Fruit fly (Drosophila melanogaster): ENCODE data around the gene CG10638.

The CG10638 gene

DNA sequence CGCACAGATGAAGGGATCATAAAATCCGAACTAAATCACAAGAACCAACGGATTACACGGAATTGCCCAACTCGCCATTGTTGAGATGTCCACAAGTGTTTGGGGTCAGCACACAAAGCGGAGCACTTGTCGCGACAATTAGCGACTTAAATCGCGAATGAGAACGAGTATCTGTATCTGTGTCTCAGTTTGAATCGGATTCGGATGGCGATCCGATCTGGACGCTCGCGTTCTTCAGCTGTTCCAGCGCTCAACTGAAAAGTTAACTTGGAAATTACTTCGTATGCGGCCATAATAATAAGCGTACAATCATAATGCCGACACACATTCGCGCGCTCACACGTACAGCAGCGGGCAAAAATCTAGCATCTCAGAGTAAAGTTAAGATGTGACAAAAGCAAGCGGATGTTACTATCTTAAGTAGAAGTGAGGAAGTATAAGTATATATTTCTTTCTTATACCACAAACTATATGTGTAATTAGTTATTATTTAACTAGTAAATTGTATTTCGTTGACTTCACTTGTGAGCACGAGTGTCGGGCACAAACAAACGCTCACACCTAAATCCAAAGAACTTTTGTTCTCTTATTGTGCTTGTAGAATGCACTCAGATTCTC lies 10.6 kb downstream of the CG10638 start, which contains the start of gene CG10660:
Gene CG10660 (minus strand): TSS at position 259 of the 618 bp plus-strand sequence.
- TF ChIP-seq psq (optimal IDR thresholded peaks at IDR 0.05): no peak
- no peak for TF ChIP-seq usp (GFP tag; optimal IDR thresholded peaks at IDR 0.05)
- no peak for TF ChIP-seq pan (optimal IDR thresholded peaks at IDR 0.05)
- no peak for TF ChIP-seq CG8478 (optimal IDR thresholded peaks at IDR 0.05)
- TF ChIP-seq EcR (GFP tag; optimal IDR thresholded peaks at IDR 0.05): no peak
- no peak for TF ChIP-seq Dll (optimal IDR thresholded peaks at IDR 0.05)

dm6 chr3L:12489952-12490351 lies 11.2 kb downstream of the CG10638 start:
- TF ChIP-seq Dll (optimal IDR thresholded peaks at IDR 0.05): peak; percentile 98
- TF ChIP-seq CG8478 (optimal IDR thresholded peaks at IDR 0.05): no peak
- TF ChIP-seq EcR (GFP tag; optimal IDR thresholded peaks at IDR 0.05): peak in 1 of 2 experiments; percentile 16

dm6 chr3L:12486175-12486574 lies 14.9 kb downstream of the CG10638 start:
- TF ChIP-seq EcR (GFP tag; optimal IDR thresholded peaks at IDR 0.05) (no peak), CG8478 (optimal IDR thresholded peaks at IDR 0.05) (no peak), psq (optimal IDR thresholded peaks at IDR 0.05) (no peak)

- no peak for TF ChIP-seq Dll (optimal IDR thresholded peaks at IDR 0.05)
- no peak for TF ChIP-seq EcR (GFP tag; optimal IDR thresholded peaks at IDR 0.05)
- no peak for TF ChIP-seq pan (optimal IDR thresholded peaks at IDR 0.05)
- TF ChIP-seq usp (GFP tag; optimal IDR thresholded peaks at IDR 0.05): no peak
- TF ChIP-seq CG8478 (optimal IDR thresholded peaks at IDR 0.05): no peak
- TF ChIP-seq psq (optimal IDR thresholded peaks at IDR 0.05): no peak
Observed at dm6 chr3L:12484948-12485347, 16.2 kb downstream of the CG10638 start, which contains the start of gene CG10663. TSS of gene CG10663 (minus strand) at chr3L:12485035.

DNA sequence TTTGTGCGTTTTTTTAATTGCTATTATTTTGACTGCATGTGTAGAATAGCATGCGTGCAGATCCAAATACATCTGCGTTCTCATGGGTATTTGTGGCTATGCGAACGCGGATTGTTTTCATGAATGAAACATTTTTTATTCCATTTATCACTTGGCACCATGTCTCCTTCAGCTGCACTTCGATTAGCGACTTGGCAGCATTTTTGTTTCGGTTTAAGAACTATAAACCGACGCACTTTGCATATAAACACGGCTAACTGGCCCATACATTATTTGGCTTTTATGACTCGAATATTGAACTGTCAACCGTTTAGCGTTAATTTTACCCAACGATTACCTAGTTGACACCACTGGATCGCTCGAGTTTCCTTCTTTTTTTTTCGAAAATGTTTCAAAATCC lies 16.6 kb downstream of the CG10638 start:
- no peak for TF ChIP-seq pan (optimal IDR thresholded peaks at IDR 0.05)
- TF ChIP-seq Dll (optimal IDR thresholded peaks at IDR 0.05): no peak
- TF ChIP-seq CG8478 (optimal IDR thresholded peaks at IDR 0.05): no peak
- no peak for TF ChIP-seq EcR (GFP tag; optimal IDR thresholded peaks at IDR 0.05)

DNA sequence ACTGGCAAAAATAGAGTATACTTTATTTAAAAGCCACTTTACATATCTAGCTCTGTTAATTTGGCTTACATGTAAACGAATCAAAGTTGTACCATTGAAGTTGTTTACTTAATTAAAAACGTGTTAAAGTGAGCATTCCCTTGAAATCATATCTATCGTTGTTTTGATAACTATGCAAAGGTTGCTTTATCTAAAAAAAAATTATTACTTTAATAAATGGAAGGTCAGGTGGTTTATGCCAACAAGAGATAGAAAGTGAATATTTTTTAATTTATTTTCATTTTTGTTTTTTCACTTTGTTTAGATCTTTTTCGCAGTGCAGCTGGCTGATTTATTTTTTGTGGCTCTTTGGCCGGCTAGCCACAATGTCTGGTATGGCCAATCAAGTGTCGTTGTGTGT lies 18.2 kb downstream of the CG10638 start:
- TF ChIP-seq usp (GFP tag; optimal IDR thresholded peaks at IDR 0.05): no peak
- TF ChIP-seq pan (optimal IDR thresholded peaks at IDR 0.05): no peak
- TF ChIP-seq CG8478 (optimal IDR thresholded peaks at IDR 0.05): no peak
- no peak for TF ChIP-seq EcR (GFP tag; optimal IDR thresholded peaks at IDR 0.05)
- no peak for TF ChIP-seq psq (optimal IDR thresholded peaks at IDR 0.05)
- TF ChIP-seq Dll (optimal IDR thresholded peaks at IDR 0.05): no peak

DNA sequence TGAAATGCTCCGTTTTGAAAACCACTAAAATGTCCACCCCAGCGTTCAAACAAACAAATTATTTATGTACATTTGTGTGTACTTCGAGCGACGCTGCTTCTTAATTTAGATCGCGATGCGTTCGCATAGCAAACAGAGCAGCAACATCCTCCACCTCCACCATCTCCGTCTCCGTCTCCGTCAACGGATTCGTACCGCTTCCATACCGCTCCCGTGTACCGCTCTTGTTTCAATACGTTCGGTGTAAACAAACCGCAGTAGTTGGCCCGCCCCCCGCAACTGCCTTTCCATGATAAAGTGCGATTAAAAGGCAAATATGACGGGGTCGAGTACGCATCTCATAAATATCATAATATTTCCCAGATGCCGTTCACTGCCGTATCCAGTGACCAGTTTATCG lies 18.9 kb downstream of the CG10638 start, which contains the start of gene CG33725:
Gene CG33725 (plus strand): TSS at position 364 of the 400 bp plus-strand sequence.
- TF ChIP-seq CG8478 (optimal IDR thresholded peaks at IDR 0.05): no peak
- TF ChIP-seq pan (optimal IDR thresholded peaks at IDR 0.05): no peak
- no peak for TF ChIP-seq psq (optimal IDR thresholded peaks at IDR 0.05)
- TF ChIP-seq Dll (optimal IDR thresholded peaks at IDR 0.05): no peak
- TF ChIP-seq usp (GFP tag; optimal IDR thresholded peaks at IDR 0.05): no peak
- no peak for TF ChIP-seq EcR (GFP tag; optimal IDR thresholded peaks at IDR 0.05)

DNA sequence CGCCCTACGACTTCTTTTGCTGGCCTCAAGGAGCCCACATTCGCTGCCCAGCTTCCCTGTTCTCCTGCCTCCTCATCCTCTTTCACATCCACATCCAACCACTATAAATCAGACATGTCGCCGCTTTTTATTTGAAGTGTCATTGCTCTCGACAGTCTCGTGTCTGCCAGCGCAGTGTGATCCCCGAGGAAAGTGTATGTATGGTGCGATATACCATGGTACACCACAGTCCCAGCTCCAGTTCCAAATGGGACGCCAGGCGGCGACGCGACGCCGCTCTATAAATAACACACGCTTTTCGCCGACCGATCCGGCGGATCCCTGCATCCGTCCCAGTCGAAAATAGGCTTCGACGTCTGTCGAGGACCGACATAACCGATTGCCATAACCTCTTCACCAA lies 22.9 kb downstream of the CG10638 start:
- TF ChIP-seq psq (optimal IDR thresholded peaks at IDR 0.05) (no peak), usp (GFP tag; optimal IDR thresholded peaks at IDR 0.05) (no peak), Dll (optimal IDR thresholded peaks at IDR 0.05) (no peak), pan (optimal IDR thresholded peaks at IDR 0.05) (no peak), EcR (GFP tag; optimal IDR thresholded peaks at IDR 0.05) (no peak), CG8478 (optimal IDR thresholded peaks at IDR 0.05) (no peak)

DNA sequence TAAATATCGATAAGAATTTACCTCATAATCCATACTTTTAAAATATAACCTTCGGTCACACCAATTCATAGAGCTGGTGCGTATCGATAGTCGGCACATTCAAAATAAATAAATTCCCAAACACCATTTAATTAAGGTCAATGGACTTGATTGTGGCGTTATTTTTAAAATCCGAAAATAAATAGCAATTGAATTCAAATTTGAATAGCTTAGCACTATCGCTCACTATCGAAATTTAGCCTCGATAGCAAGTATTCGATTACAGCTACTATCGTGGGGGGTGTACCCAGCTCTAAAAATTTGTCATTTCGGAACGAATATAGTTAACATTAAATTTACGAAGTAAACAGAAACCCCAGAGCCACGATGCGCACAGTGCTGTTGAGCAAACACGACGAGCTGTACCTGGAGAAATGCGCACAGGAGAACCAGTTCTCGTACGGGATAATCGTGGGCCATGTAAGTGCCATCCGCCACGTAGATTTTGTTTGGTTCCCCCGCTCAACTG lies 29.6 kb downstream of the CG10638 start, which contains the start of gene CG10616:
Gene CG10616 (plus strand): TSS at position 258 of the 508 bp plus-strand sequence.
- TF ChIP-seq Dll (optimal IDR thresholded peaks at IDR 0.05) (no peak), EcR (GFP tag; optimal IDR thresholded peaks at IDR 0.05) (no peak), pan (optimal IDR thresholded peaks at IDR 0.05) (no peak), CG8478 (optimal IDR thresholded peaks at IDR 0.05) (no peak), psq (optimal IDR thresholded peaks at IDR 0.05) (peak; percentile 51), usp (GFP tag; optimal IDR thresholded peaks at IDR 0.05) (no peak)

- TF ChIP-seq usp (GFP tag; optimal IDR thresholded peaks at IDR 0.05) (no peak), psq (optimal IDR thresholded peaks at IDR 0.05) (no peak), Dll (optimal IDR thresholded peaks at IDR 0.05) (no peak), pan (optimal IDR thresholded peaks at IDR 0.05) (no peak), CG8478 (optimal IDR thresholded peaks at IDR 0.05) (no peak), EcR (GFP tag; optimal IDR thresholded peaks at IDR 0.05) (no peak)
Observed at dm6 chr3L:12470509-12470908, 30.6 kb downstream of the CG10638 start.

dm6 chr3L:12469684-12470083 lies 31.4 kb downstream of the CG10638 start, which contains the start of gene CG32102:
TSS of gene CG32102 (minus strand) at chr3L:12469784.
- TF ChIP-seq usp (GFP tag; optimal IDR thresholded peaks at IDR 0.05): no peak
- no peak for TF ChIP-seq pan (optimal IDR thresholded peaks at IDR 0.05)
- TF ChIP-seq Dll (optimal IDR thresholded peaks at IDR 0.05): no peak
- TF ChIP-seq EcR (GFP tag; optimal IDR thresholded peaks at IDR 0.05): no peak
- TF ChIP-seq CG8478 (optimal IDR thresholded peaks at IDR 0.05): no peak
- no peak for TF ChIP-seq psq (optimal IDR thresholded peaks at IDR 0.05)

dm6 chr3L:12468016-12468415 lies 33.1 kb downstream of the CG10638 start, which contains the start of gene eyg:
TSS of gene eyg (minus strand) at chr3L:12468021.
- peak; percentile 34 for TF ChIP-seq Dll (optimal IDR thresholded peaks at IDR 0.05)
- peak; percentile 94 for TF ChIP-seq CG8478 (optimal IDR thresholded peaks at IDR 0.05)
- TF ChIP-seq usp (GFP tag; optimal IDR thresholded peaks at IDR 0.05): no peak
- TF ChIP-seq EcR (GFP tag; optimal IDR thresholded peaks at IDR 0.05): no peak
- TF ChIP-seq pan (optimal IDR thresholded peaks at IDR 0.05): no peak
- TF ChIP-seq psq (optimal IDR thresholded peaks at IDR 0.05): no peak

Measured in whole organism.